Fruit fly (Drosophila melanogaster): ENCODE results near the gene CG31705.
A peak's percentile ranks its signal among the peaks of the same experiment; 100 is the strongest.

The CG31705 gene

dm6 chr2L:11528129-11528589, at the start of gene CG31705 (continued):
- TF ChIP-seq Elba2 (GFP tag; optimal IDR thresholded peaks at IDR 0.05) (no peak), CG2202 (tag; optimal IDR thresholded peaks at IDR 0.05) (no peak), pan (optimal IDR thresholded peaks at IDR 0.05) (no peak), pan (GFP tag; optimal IDR thresholded peaks at IDR 0.05 in 1 of 2, IDR thresholded peaks at IDR 0.05 in 1 of 2) (peak in 1 of 2 experiments; percentile 53), Lpt (GFP tag; optimal IDR thresholded peaks at IDR 0.05) (no peak), CG6175 (GFP tag; IDR thresholded peaks at IDR 0.05) (no peak), dysf (GFP tag; IDR thresholded peaks at IDR 0.05) (peak; percentile 64; the same call in 2 of the 3 replicates), toy (GFP tag; IDR thresholded peaks at IDR 0.05) (no peak), peb (GFP tag; IDR thresholded peaks at IDR 0.05) (no peak), hkb (optimal IDR thresholded peaks at IDR 0.05) (no peak), hkb (GFP tag; IDR thresholded peaks at IDR 0.05) (no peak), Vsx1 (GFP tag; optimal IDR thresholded peaks at IDR 0.05) (no peak), Jarid2 (GFP tag; optimal IDR thresholded peaks at IDR 0.05) (peak; percentile 63), CG2678 (tag; optimal IDR thresholded peaks at IDR 0.05) (peak; percentile 7), nmo (GFP tag; optimal IDR thresholded peaks at IDR 0.05) (peak; percentile 50), CG11247 (GFP tag; IDR thresholded peaks at IDR 0.05) (no peak; the same call in 1 of the 2 replicates), Sry-δ (GFP tag; optimal IDR thresholded peaks at IDR 0.05) (no peak), CG14050 (GFP tag; IDR thresholded peaks at IDR 0.05) (peak; percentile 42; the same call in 2 of the 3 replicates), stc (GFP tag; IDR thresholded peaks at IDR 0.05) (no peak), CG17361 (GFP tag; IDR thresholded peaks at IDR 0.05) (peak; percentile 80; the same call in 2 of the 3 replicates), CG3407 (GFP tag; optimal IDR thresholded peaks at IDR 0.05) (no peak), CG11696 (GFP tag; IDR thresholded peaks at IDR 0.05) (no peak; the same call in 1 of the 2 replicates), slou (GFP tag; optimal IDR thresholded peaks at IDR 0.05) (peak; percentile 55), CG4854 (GFP tag; optimal IDR thresholded peaks at IDR 0.05) (no peak), CG14441 (GFP tag; IDR thresholded peaks at IDR 0.05) (no peak), Taf1 (GFP tag; IDR thresholded peaks at IDR 0.05) (no peak), cad (GFP tag; optimal IDR thresholded peaks at IDR 0.05) (no peak), CG3995 (GFP tag; optimal IDR thresholded peaks at IDR 0.05) (no peak), pfk (GFP tag; optimal IDR thresholded peaks at IDR 0.05) (no peak), prd (optimal IDR thresholded peaks at IDR 0.05) (no peak), prd (GFP tag; IDR thresholded peaks at IDR 0.05) (peak; percentile 12; the same call in 1 of the 3 replicates), dati (GFP tag; IDR thresholded peaks at IDR 0.05) (no peak), Oaz (GFP tag; IDR thresholded peaks at IDR 0.05) (no peak), insv (GFP tag; optimal IDR thresholded peaks at IDR 0.05) (no peak), CG17328 (GFP tag; IDR thresholded peaks at IDR 0.05) (0 out of 2 replicates have a peak, but pooled peaks have one; percentile 17), org-1 (GFP tag; optimal IDR thresholded peaks at IDR 0.05) (peak; percentile 3), C15 (GFP tag; IDR thresholded peaks at IDR 0.05) (no peak), ttk (GFP tag; IDR thresholded peaks at IDR 0.05) (0 out of 2 replicates have a peak, but pooled peaks have one; percentile 13), CG6791 (GFP tag; IDR thresholded peaks at IDR 0.05; ENCODE audit: partially characterized antibody) (no peak), gro (GFP tag; optimal IDR thresholded peaks at IDR 0.05) (no peak), kay (GFP tag; optimal IDR thresholded peaks at IDR 0.05) (no peak), lov (optimal IDR thresholded peaks at IDR 0.05) (no peak), lov (GFP tag; IDR thresholded peaks at IDR 0.05) (no peak), ssp (GFP tag; IDR thresholded peaks at IDR 0.05) (no peak), pita (GFP tag; optimal IDR thresholded peaks at IDR 0.05) (no peak), CG12104 (GFP tag; optimal IDR thresholded peaks at IDR 0.05) (peak; percentile 50), CG7963 (GFP tag; IDR thresholded peaks at IDR 0.05; ENCODE audit: partially characterized antibody) (no peak), CG12219 (GFP tag; optimal IDR thresholded peaks at IDR 0.05) (no peak), D19A (tag; optimal IDR thresholded peaks at IDR 0.05) (no peak), chm (GFP tag; IDR thresholded peaks at IDR 0.05) (no peak), ewg (GFP tag; optimal IDR thresholded peaks at IDR 0.05) (no peak), CG17912 (GFP tag; optimal IDR thresholded peaks at IDR 0.05) (no peak), CG12769 (tag; optimal IDR thresholded peaks at IDR 0.05) (no peak)

Measured in whole organism, embryonic.